Fruit fly (Drosophila melanogaster) whole organism, adult: ENCODE results near the gene CG17816.

Experiments used
- CG12768 ChIP-seq: fragments of 200-800 bp; sonication (Bioruptor generic); optimal IDR thresholded peaks from 2 replicates; lab custom pipeline; 2017; ENCODE audit warnings: missing biosample characterization, missing genetic modification characterization, mild to moderate bottlenecking, moderate library complexity, missing genetic modification reagents
- CG1620 ChIP-seq: fragments of 200-800 bp; sonication (Bioruptor generic); optimal IDR thresholded peaks from 2 replicates; lab custom pipeline; 2016; ENCODE audit warnings: missing biosample characterization, missing genetic modification characterization
- CG5204 ChIP-seq: fragments of 200-800 bp; sonication (Bioruptor generic); optimal IDR thresholded peaks from 2 replicates; lab custom pipeline; 2016; ENCODE audit warnings: missing biosample characterization, missing genetic modification characterization
- CG7101 ChIP-seq: fragments of 200-800 bp; sonication (Bioruptor generic); optimal IDR thresholded peaks from 2 replicates; lab custom pipeline; 2018; ENCODE audit warnings: missing biosample characterization, mild to moderate bottlenecking, missing genetic modification characterization, moderate library complexity
- Clk ChIP-seq: fragments of 200-800 bp; sonication (Bioruptor generic); optimal IDR thresholded peaks from 2 replicates; lab custom pipeline; 2017; ENCODE audit warnings: missing biosample characterization, missing genetic modification characterization
- Crg-1 ChIP-seq: fragments of 200-800 bp; sonication (Bioruptor generic); optimal IDR thresholded peaks from 2 replicates; lab custom pipeline; 2016; ENCODE audit warnings: missing biosample characterization, missing genetic modification characterization
- Hr96 ChIP-seq: fragments of 200-800 bp; sonication (Bioruptor generic); optimal IDR thresholded peaks from 2 replicates; lab custom pipeline; 2016; ENCODE audit warnings: missing biosample characterization, missing genetic modification characterization
- cic ChIP-seq: fragments of 200-800 bp; sonication (Bioruptor generic); optimal IDR thresholded peaks from 2 replicates; lab custom pipeline; 2017; ENCODE audit warnings: missing biosample characterization, mild to moderate bottlenecking, missing genetic modification characterization, moderate library complexity
- cnc ChIP-seq, 2 experiments: fragments of >200 bp; optimal IDR thresholded peaks; 2 replicates each; lab custom pipeline; 2017
- kay ChIP-seq: fragments of 200-800 bp; sonication (Bioruptor generic); peaks from one replicate; lab custom pipeline; 2016; ENCODE audit warnings: missing biosample characterization, missing genetic modification characterization, borderline replicate concordance
- toe ChIP-seq: fragments of 200-800 bp; sonication (Bioruptor generic); optimal IDR thresholded peaks from 2 replicates; lab custom pipeline; 2016; ENCODE audit warnings: missing biosample characterization, missing genetic modification characterization

dm6 chr3R:7821559-7821958 lies 65.0 kb downstream of the CG17816 start:
- peak; percentile 43 for TF ChIP-seq Hr96 (GFP tag; lab: Kevin White, UChicago)
- TF ChIP-seq CG1620 (GFP tag; lab: Kevin White, UChicago) = no peak
- no peak for TF ChIP-seq Crg-1 (GFP tag; lab: Kevin White, UChicago)
- peak; percentile 52 for TF ChIP-seq Clk (GFP tag; lab: Kevin White, UChicago)
- peak; percentile 34 for TF ChIP-seq CG7101
- TF ChIP-seq cic (GFP tag; lab: Kevin White, UChicago) = peak; percentile 88
- TF ChIP-seq kay (GFP tag; lab: Kevin White, UChicago) = no peak
- no peak for TF ChIP-seq cnc (optimal IDR thresholded peaks at IDR 0.05; lab: Kevin White, UChicago)
- peak; percentile 32 for TF ChIP-seq CG5204 (GFP tag; lab: Kevin White, UChicago)
- peak; percentile 68 for TF ChIP-seq toe
- peak; percentile 49 for TF ChIP-seq CG12768
